Fruit fly (Drosophila melanogaster) whole organism, embryonic: ENCODE results near the gene barr.

Source experiments
- Adf1 ChIP-seq: fragments of 200-800 bp; sonication (Bioruptor generic); IDR thresholded peaks from 2 replicates; pipeline ENCODE4 v1.3.6; 2022; ENCODE audit warnings: missing biosample characterization, missing genetic modification characterization
- Bdp1 ChIP-seq: fragments of 200-800 bp; sonication (Bioruptor generic); optimal IDR thresholded peaks from 3 replicates; lab custom pipeline; 2016; ENCODE audit warnings: missing biosample characterization, missing genetic modification characterization
- CG10209 ChIP-seq: fragments of 200-800 bp; sonication (Bioruptor generic); optimal IDR thresholded peaks from 3 replicates; lab custom pipeline; 2017; ENCODE audit warnings: missing biosample characterization, mild to moderate bottlenecking, missing genetic modification characterization, missing genetic modification reagents
- CG10462 ChIP-seq: fragments of 200-800 bp; sonication (Bioruptor generic); optimal IDR thresholded peaks from 2 replicates; lab custom pipeline; 2016; ENCODE audit warnings: missing biosample characterization, missing genetic modification characterization
- CG11247 ChIP-seq: fragments of 200-800 bp; sonication (Bioruptor generic); IDR thresholded peaks from 2 replicates; pipeline ENCODE4 v1.3.6; 2022; ENCODE audit warnings: missing biosample characterization, missing genetic modification characterization
- CG11456 ChIP-seq: fragments of 200-800 bp; sonication (Bioruptor generic); IDR thresholded peaks from 3 replicates; pipeline ENCODE4 v1.3.6; 2022; ENCODE audit warnings: missing biosample characterization, missing genetic modification characterization
- CG12769 ChIP-seq: fragments of 200-800 bp; sonication (Bioruptor generic); optimal IDR thresholded peaks from 2 replicates; lab custom pipeline; 2019; ENCODE audit warnings: missing biosample characterization, mild to moderate bottlenecking, missing genetic modification characterization, moderate library complexity
- CG13894 ChIP-seq: fragments of 200-800 bp; sonication (Bioruptor generic); optimal IDR thresholded peaks from 3 replicates; lab custom pipeline; 2018; ENCODE audit warnings: missing biosample characterization, mild to moderate bottlenecking, missing genetic modification characterization, moderate library complexity
- CG14710 ChIP-seq: fragments of 200-800 bp; sonication (Bioruptor generic); optimal IDR thresholded peaks from 3 replicates; lab custom pipeline; 2019; ENCODE audit warnings: missing biosample characterization, mild to moderate bottlenecking, missing genetic modification characterization, moderate library complexity
- CG15269 ChIP-seq: fragments of 200-800 bp; sonication (Bioruptor generic); optimal IDR thresholded peaks from 2 replicates; lab custom pipeline; 2018; ENCODE audit warnings: missing biosample characterization, mild to moderate bottlenecking, missing genetic modification characterization, moderate library complexity
- CG18476 ChIP-seq: fragments of 200-800 bp; sonication (Bioruptor generic); optimal IDR thresholded peaks from 2 replicates; lab custom pipeline; 2016; ENCODE audit warnings: missing biosample characterization, mild to moderate bottlenecking, missing genetic modification characterization
- CG30020 ChIP-seq: fragments of 200-800 bp; optimal IDR thresholded peaks from 2 replicates; lab custom pipeline; 2019; ENCODE audit warnings: missing biosample characterization, mild to moderate bottlenecking, missing genetic modification characterization, moderate library complexity
- CG3163 ChIP-seq: fragments of 200-800 bp; sonication (Bioruptor generic); optimal IDR thresholded peaks from 3 replicates; lab custom pipeline; 2016; ENCODE audit warnings: missing biosample characterization, missing genetic modification characterization
- CG42726 ChIP-seq: fragments of 200-800 bp; sonication (Bioruptor generic); IDR thresholded peaks from 2 replicates; pipeline ENCODE4 v1.3.6; 2022; ENCODE audit warnings: missing biosample characterization, missing genetic modification characterization; ENCODE audit not compliant: partially characterized antibody
- CG4328 ChIP-seq: fragments of 200-800 bp; sonication (Bioruptor generic); optimal IDR thresholded peaks from 3 replicates; lab custom pipeline; 2017; ENCODE audit warnings: missing biosample characterization, missing genetic modification reagents, missing genetic modification characterization
- CG7271 ChIP-seq: fragments of 200-800 bp; sonication (Bioruptor generic); optimal IDR thresholded peaks from 2 replicates; lab custom pipeline; 2018; ENCODE audit warnings: missing biosample characterization, mild to moderate bottlenecking, missing genetic modification characterization, moderate library complexity
- CG7556 ChIP-seq: fragments of 200-800 bp; sonication (Bioruptor generic); optimal IDR thresholded peaks from 2 replicates; lab custom pipeline; 2017; ENCODE audit warnings: missing biosample characterization, mild to moderate bottlenecking, missing genetic modification characterization
- CG9215 ChIP-seq: fragments of 200-800 bp; sonication (Bioruptor generic); IDR thresholded peaks from 2 replicates; pipeline ENCODE4 v1.3.6; 2022; ENCODE audit warnings: missing biosample characterization, missing genetic modification characterization
- CHES-1-like ChIP-seq: fragments of 200-800 bp; sonication (Bioruptor generic); optimal IDR thresholded peaks from 2 replicates; lab custom pipeline; 2016; ENCODE audit warnings: missing biosample characterization, missing genetic modification characterization
- Drgx ChIP-seq: fragments of 200-800 bp; sonication (Bioruptor generic); IDR thresholded peaks from 2 replicates; pipeline ENCODE4 v1.3.6; 2022; ENCODE audit warnings: missing biosample characterization, missing genetic modification characterization
- Fer1 ChIP-seq: fragments of 200-800 bp; sonication (Bioruptor generic); optimal IDR thresholded peaks from 2 replicates; lab custom pipeline; 2017; ENCODE audit warnings: missing biosample characterization, mild to moderate bottlenecking, missing genetic modification characterization
- GATAe ChIP-seq: fragments of 200-800 bp; sonication (Bioruptor generic); conservative IDR thresholded peaks from 2 replicates; pipeline ENCODE4 v1.3.6; 2022; ENCODE audit warnings: missing biosample characterization, missing genetic modification characterization
- HmgZ ChIP-seq: fragments of 200-800 bp; sonication (Bioruptor generic); optimal IDR thresholded peaks from 2 replicates; lab custom pipeline; 2018; ENCODE audit warnings: missing biosample characterization, mild to moderate bottlenecking, missing genetic modification characterization
- Lpt ChIP-seq: fragments of >200 bp; optimal IDR thresholded peaks from 2 replicates; lab custom pipeline; 2018; ENCODE audit warnings: missing biosample characterization, missing genetic modification characterization
- MESR4 ChIP-seq: fragments of 200-800 bp; sonication (Bioruptor generic); optimal IDR thresholded peaks from 2 replicates; lab custom pipeline; 2018; ENCODE audit warnings: missing biosample characterization, mild to moderate bottlenecking, missing genetic modification characterization, moderate library complexity
- Mad ChIP-seq: fragments of 200-800 bp; sonication (Bioruptor generic); optimal IDR thresholded peaks from 2 replicates; lab custom pipeline; 2016; ENCODE audit warnings: missing biosample characterization, missing genetic modification characterization
- Nf-YC ChIP-seq: fragments of 200-800 bp; optimal IDR thresholded peaks from 3 replicates; lab custom pipeline; 2019; ENCODE audit warnings: missing biosample characterization, mild to moderate bottlenecking, missing genetic modification characterization, moderate library complexity
- Oaz ChIP-seq: fragments of 200-800 bp; sonication (Bioruptor generic); IDR thresholded peaks from 2 replicates; pipeline ENCODE4 v1.3.6; 2022; ENCODE audit warnings: missing biosample characterization, missing genetic modification characterization
- Rfx ChIP-seq: fragments of 200-800 bp; sonication (Bioruptor generic); IDR thresholded peaks from 2 replicates; pipeline ENCODE4 v1.3.6; 2022; ENCODE audit warnings: missing biosample characterization, missing genetic modification characterization
- Sry-β ChIP-seq: fragments of 200-800 bp; sonication (Bioruptor generic); optimal IDR thresholded peaks from 2 replicates; lab custom pipeline; 2018; ENCODE audit warnings: missing biosample characterization, mild to moderate bottlenecking, missing genetic modification characterization, moderate library complexity
- Taf1 ChIP-seq: fragments of 200-800 bp; sonication (Bioruptor generic); IDR thresholded peaks from 2 replicates; pipeline ENCODE4 v1.3.6; 2022; ENCODE audit warnings: missing biosample characterization, missing genetic modification characterization
- Xbp1 ChIP-seq: fragments of 200-800 bp; sonication (Bioruptor generic); optimal IDR thresholded peaks from 3 replicates; lab custom pipeline; 2016; ENCODE audit warnings: missing biosample characterization, mild to moderate bottlenecking, missing genetic modification characterization
- al ChIP-seq: fragments of 200-800 bp; sonication (Bioruptor generic); IDR thresholded peaks from 2 replicates; pipeline ENCODE4 v1.3.6; 2022; ENCODE audit warnings: missing biosample characterization, missing genetic modification characterization
- ara ChIP-seq: fragments of 200-800 bp; sonication (Bioruptor generic); IDR thresholded peaks from 2 replicates; pipeline ENCODE4 v1.3.6; 2022; ENCODE audit warnings: missing biosample characterization, missing genetic modification characterization
- br ChIP-seq: fragments of >200 bp; optimal IDR thresholded peaks from 2 replicates; lab custom pipeline; 2017
- btn ChIP-seq: fragments of 200-800 bp; sonication (Bioruptor generic); optimal IDR thresholded peaks from 2 replicates; lab custom pipeline; 2016; ENCODE audit warnings: missing biosample characterization, missing genetic modification characterization
- dmrt99B ChIP-seq: fragments of 200-800 bp; sonication (Bioruptor generic); optimal IDR thresholded peaks from 2 replicates; lab custom pipeline; 2018; ENCODE audit warnings: missing biosample characterization, mild to moderate bottlenecking, missing genetic modification characterization, moderate library complexity
- grau ChIP-seq: fragments of 200-800 bp; optimal IDR thresholded peaks from 3 replicates; lab custom pipeline; 2019; ENCODE audit warnings: missing biosample characterization, mild to moderate bottlenecking, missing genetic modification characterization, moderate library complexity
- kni ChIP-seq: fragments of 200-800 bp; sonication (Bioruptor generic); optimal IDR thresholded peaks from 3 replicates; lab custom pipeline; 2017; ENCODE audit warnings: mild to moderate bottlenecking, missing biosample characterization, missing genetic modification reagents, missing genetic modification characterization
- slp2 ChIP-seq: fragments of 200-800 bp; sonication (Bioruptor generic); optimal IDR thresholded peaks from 2 replicates; lab custom pipeline; 2016; ENCODE audit warnings: missing biosample characterization, missing genetic modification characterization
- tgo ChIP-seq: fragments of 200-800 bp; sonication (Bioruptor generic); IDR thresholded peaks from 3 replicates; pipeline ENCODE4 v1.3.6; 2022; ENCODE audit warnings: missing biosample characterization, missing genetic modification characterization
- tna ChIP-seq: fragments of 200-800 bp; sonication (Bioruptor generic); IDR thresholded peaks from 2 replicates; pipeline ENCODE4 v1.3.6; 2022; ENCODE audit warnings: missing biosample characterization, missing genetic modification characterization; ENCODE audit not compliant: partially characterized antibody
- trh ChIP-seq: fragments of 200-800 bp; sonication (Bioruptor generic); optimal IDR thresholded peaks from 2 replicates; lab custom pipeline; 2016; ENCODE audit warnings: missing biosample characterization, missing genetic modification characterization
- unpg ChIP-seq: fragments of 200-800 bp; sonication (Bioruptor generic); optimal IDR thresholded peaks from 3 replicates; lab custom pipeline; 2018; ENCODE audit warnings: missing biosample characterization, mild to moderate bottlenecking, missing genetic modification characterization, moderate library complexity
- wdn ChIP-seq: fragments of 200-800 bp; sonication (Bioruptor generic); IDR thresholded peaks from 2 replicates; pipeline ENCODE4 v1.3.6; 2022; ENCODE audit warnings: missing biosample characterization, missing genetic modification characterization
- zfh2 ChIP-seq: fragments of 200-800 bp; sonication (Bioruptor generic); optimal IDR thresholded peaks from 2 replicates; lab custom pipeline; 2016; ENCODE audit warnings: missing biosample characterization, missing genetic modification characterization

The barr gene

DNA sequence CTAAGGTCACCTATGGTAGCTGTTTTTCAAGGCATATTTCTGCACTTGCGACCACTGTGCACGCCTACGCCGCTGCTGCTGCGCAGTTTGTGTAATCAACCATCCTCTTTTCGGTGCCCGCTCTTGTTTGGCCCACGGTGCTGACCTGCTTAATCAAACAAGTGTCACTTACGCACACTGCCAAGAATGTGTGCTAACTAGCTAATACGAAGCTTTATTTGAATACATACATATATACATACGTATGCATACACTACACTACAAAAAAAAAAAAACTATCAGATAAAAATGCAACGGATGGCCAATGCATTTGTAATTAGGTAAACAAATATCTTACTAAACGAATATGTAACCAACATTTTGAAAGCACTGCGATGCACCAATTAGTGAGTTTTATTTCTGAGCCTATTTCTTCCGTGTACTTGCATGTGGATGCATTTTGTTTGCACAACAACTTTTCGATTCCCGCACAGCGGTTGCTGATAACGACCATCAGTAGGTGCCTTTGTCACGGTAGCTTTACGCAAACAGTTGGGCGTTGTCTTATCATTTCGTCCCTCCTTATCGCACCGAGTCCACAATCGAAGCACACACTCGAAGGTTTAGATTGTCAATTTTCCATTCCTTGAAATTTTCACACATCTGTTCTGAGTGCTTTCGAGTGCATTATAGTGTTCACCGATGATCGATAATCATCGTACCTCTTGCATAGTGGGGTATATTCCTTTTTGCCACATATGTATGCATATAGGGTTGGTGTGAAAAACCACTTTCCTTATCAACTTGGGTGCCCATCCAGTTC lies 25.3 kb upstream of the barr start (continued):
- TF ChIP-seq trh (peak; percentile 63), Xbp1 (GFP tag; lab: Kevin White, UChicago) (peak; percentile 83), Rfx (GFP tag; lab: Robert Waterston, UW) (peak; percentile 73), CG7556 (GFP tag; lab: Kevin White, UChicago) (peak; percentile 86), wdn (GFP tag; lab: Robert Waterston, UW) (no peak; the same call in 1 of the 2 replicates), CG13894 (tag; lab: Kevin White, UChicago) (peak; percentile 14)

DNA sequence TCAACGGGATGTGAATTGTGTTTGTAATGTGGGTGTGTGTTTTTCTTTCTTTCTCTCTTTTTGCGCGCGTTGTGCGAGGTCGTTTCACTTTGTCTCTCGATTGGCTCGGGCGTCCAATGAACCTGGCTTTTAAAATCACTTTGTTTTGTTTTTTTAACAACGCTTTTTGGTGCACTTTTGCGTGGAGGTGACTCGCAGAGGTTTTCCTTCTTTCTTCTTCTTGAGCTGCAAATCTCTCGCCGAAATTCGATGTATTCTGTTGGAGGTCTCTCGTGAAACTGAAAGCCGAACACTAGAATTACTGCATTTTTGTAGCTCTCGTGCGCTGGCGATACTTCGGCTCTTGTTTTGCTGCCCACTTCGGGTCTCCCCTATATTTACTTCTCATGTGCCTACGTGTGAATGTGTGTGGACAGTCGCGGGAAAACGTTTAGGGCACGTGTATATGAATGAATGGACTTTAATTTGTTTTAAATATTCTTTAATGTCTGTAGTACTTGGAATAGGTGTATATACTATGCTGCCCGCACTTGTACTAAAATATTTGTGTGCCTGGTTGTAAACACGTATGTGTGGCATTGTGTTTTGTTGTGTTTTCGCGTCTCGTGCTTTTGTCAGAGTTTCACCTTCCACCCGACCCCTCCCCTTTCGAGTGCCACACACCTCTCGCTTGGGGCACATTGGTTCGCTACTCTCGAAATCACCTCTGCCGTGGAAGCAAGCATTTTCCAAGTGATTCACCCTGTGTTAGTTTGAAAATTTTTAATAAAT lies 23.8 kb upstream of the barr start, which contains the start of gene fok:
Gene fok (minus strand): TSS at position 286 of the 771 bp plus-strand sequence.
- TF ChIP-seq dmrt99B (tag; lab: Kevin White, UChicago) (peak; percentile 98), CG42726 (GFP tag; lab: Robert Waterston, UW) (peak; percentile 43; the same call in 1 of the 2 replicates), CG3163 (peak; percentile 80), GATAe (GFP tag; lab: Robert Waterston, UW) (peak; percentile 83; the same call in 1 of the 2 replicates), Nf-YC (peak; percentile 92), CG4328 (GFP tag; lab: Kevin White, UChicago) (peak; percentile 99), br (no peak), al (GFP tag; lab: Robert Waterston, UW) (peak; percentile 92), unpg (peak; percentile 96), CG9215 (GFP tag; lab: Robert Waterston, UW) (peak; percentile 95), Bdp1 (GFP tag; lab: Kevin White, UChicago) (peak; percentile 86), CG30020 (tag; lab: Kevin White, UChicago) (peak; percentile 81), CG11247 (GFP tag; lab: Robert Waterston, UW) (peak; percentile 98), CG10209 (GFP tag; lab: Kevin White, UChicago) (peak; percentile 96), Fer1 (peak; percentile 99), zfh2 (GFP tag; lab: Kevin White, UChicago) (peak; percentile 94), tgo (GFP tag; lab: Robert Waterston, UW) (peak; percentile 97), CG7271 (tag; lab: Kevin White, UChicago) (peak; percentile 90), Taf1 (peak; percentile 90), grau (tag; lab: Kevin White, UChicago) (peak; percentile 96), Oaz (GFP tag; lab: Robert Waterston, UW) (peak; percentile 92), Adf1 (peak; percentile 87), Drgx (peak; percentile 97), CG11456 (peak; percentile 99), btn (GFP tag; lab: Kevin White, UChicago) (peak; percentile 87), HmgZ (tag; lab: Kevin White, UChicago) (peak; percentile 98), Sry-β (GFP tag; lab: Kevin White, UChicago) (peak; percentile 52), CG12769 (tag; lab: Kevin White, UChicago) (peak; percentile 95), CG18476 (GFP tag; lab: Kevin White, UChicago) (peak; percentile 96), tna (GFP tag; lab: Robert Waterston, UW) (peak; percentile 45; the same call in 1 of the 2 replicates), CHES-1-like (GFP tag; lab: Kevin White, UChicago) (peak; percentile 96), kni (GFP tag; lab: Kevin White, UChicago) (peak; percentile 99), MESR4 (GFP tag; lab: Kevin White, UChicago) (peak; percentile 56), Lpt (GFP tag; lab: Kevin White, UChicago) (no peak), slp2 (GFP tag; lab: Kevin White, UChicago) (peak; percentile 86), Mad (peak; percentile 92), CG10462 (GFP tag; lab: Kevin White, UChicago) (peak; percentile 81), ara (GFP tag; lab: Robert Waterston, UW) (peak; percentile 93), CG15269 (tag; lab: Kevin White, UChicago) (peak; percentile 98), CG14710 (peak; percentile 96)
